Worm (Caenorhabditis elegans): Measurements from ENCODE around the gene ZK686.6.

Gene ZK686.6

DNA sequence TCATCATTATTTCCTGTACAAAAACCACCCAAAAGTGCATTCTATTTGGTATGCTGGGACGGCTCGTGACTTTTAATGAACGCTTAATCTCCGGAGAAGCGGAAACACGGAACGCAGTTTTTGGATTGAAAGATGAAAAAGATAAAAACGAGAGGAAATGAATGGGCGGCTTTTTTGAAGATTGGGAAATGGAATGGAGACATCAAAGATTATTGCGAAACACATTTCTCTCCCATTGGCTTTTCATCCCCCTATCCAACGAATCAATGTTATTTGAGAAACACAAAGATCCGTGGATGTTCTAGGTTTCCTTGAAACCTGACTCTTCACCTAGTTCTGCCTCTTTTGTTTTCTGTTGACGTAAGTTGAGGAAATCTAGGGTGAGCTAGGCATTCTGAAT lies 48.4 kb downstream of the ZK686.6 start:
- TF ChIP-seq lim-7 (GFP tag; IDR thresholded peaks at IDR 0.05): 0 out of 2 replicates have a peak, but pooled peaks have one; percentile 6
- TF ChIP-seq lsy-2 (tag; optimal IDR thresholded peaks at IDR 0.05): peak in 1 of 2 experiments; percentile 24
- peak; percentile 2 for TF ChIP-seq ceh-32 (tag; optimal IDR thresholded peaks at IDR 0.05; ENCODE audit: poor library complexity)
- peak in 1 of 2 experiments; percentile 37 for TF ChIP-seq mdl-1 (tag; optimal IDR thresholded peaks at IDR 0.05)
- TF ChIP-seq ctbp-1 (GFP tag; IDR thresholded peaks at IDR 0.05): peak; percentile 52
- peak; percentile 36 for TF ChIP-seq mes-2 (tag; optimal IDR thresholded peaks at IDR 0.05; ENCODE audit: poor library complexity, severe bottlenecking)
- TF ChIP-seq dmd-6 (GFP tag; IDR thresholded peaks at IDR 0.05): peak; percentile 36
- TF ChIP-seq zfp-3 (GFP tag; conservative IDR thresholded peaks at IDR 0.05): 0 out of 2 replicates have a peak, but pooled peaks have one; percentile 30
- TF ChIP-seq vab-7 (GFP tag; IDR thresholded peaks at IDR 0.05): no peak
- no peak for TF ChIP-seq snpc-4 (tag; optimal IDR thresholded peaks at IDR 0.05)
- no peak for TF ChIP-seq F44E2.7 (GFP tag; IDR thresholded peaks at IDR 0.05)
- TF ChIP-seq pqm-1 (tag; optimal IDR thresholded peaks at IDR 0.05): no peak
- TF ChIP-seq aha-1 (tag): peak; percentile 96
- TF ChIP-seq T26A8.4 (GFP tag; IDR thresholded peaks at IDR 0.05): 0 out of 2 replicates have a peak, but pooled peaks have one; percentile 8
- TF ChIP-seq hlh-11 (tag; optimal IDR thresholded peaks at IDR 0.05): peak; percentile 23
- TF ChIP-seq nhr-41 (GFP tag; IDR thresholded peaks at IDR 0.05): no peak
- TF ChIP-seq mep-1 (tag; optimal IDR thresholded peaks at IDR 0.05): peak; percentile 23
- no peak for TF ChIP-seq nhr-10 (tag; optimal IDR thresholded peaks at IDR 0.05)
- peak; percentile 13 for TF ChIP-seq hlh-30 (tag; optimal IDR thresholded peaks at IDR 0.05; ENCODE audit: insufficient read depth)

DNA sequence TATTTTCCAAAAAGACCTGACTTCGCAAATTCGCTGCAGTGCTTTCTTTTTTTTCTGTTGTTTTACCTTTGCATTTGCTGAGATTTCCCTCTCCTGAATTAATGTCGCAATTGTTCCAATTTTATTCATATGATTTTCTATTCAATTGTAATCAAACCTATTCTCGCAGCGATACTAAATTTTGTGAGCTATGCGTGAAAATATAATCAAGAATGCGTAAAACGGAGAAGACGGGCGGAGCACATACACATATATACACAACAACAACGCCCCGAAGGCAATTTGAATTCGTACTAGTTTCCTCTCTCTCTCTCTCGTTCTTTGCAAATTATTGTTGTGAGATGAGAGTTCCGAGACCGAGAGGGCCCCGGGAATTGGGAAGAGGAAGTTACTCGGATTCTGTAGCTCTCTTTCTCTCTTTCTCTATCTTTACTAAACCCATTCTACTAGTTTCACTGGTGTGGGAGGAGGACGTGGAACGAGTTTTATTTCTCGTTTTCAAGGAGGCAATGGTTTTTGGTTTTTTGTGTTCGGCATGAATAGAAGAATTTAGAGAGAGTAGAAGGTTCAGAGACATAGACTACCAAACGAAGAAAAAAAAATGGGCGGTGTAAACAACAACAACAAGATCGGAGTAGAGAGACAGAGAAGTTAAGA lies 49.3 kb downstream of the ZK686.6 start:
- TF ChIP-seq tra-1 (GFP tag; IDR thresholded peaks at IDR 0.05) (0 out of 2 replicates have a peak, but pooled peaks have one; percentile 44), Y75B8A.6 (GFP tag; IDR thresholded peaks at IDR 0.05) (0 out of 2 replicates have a peak, but pooled peaks have one; percentile 10), cey-2 (tag; optimal IDR thresholded peaks at IDR 0.05; ENCODE audit: borderline replicate concordance, insufficient read depth) (no peak), daf-12 (tag; optimal IDR thresholded peaks at IDR 0.05) (no peak), fkh-10 (GFP tag; optimal IDR thresholded peaks at IDR 0.05) (peak; percentile 72), mep-1 (tag; optimal IDR thresholded peaks at IDR 0.05) (peak; percentile 65), dmd-6 (GFP tag; IDR thresholded peaks at IDR 0.05) (0 out of 2 replicates have a peak, but pooled peaks have one; percentile 23), duxl-1 (tag; optimal IDR thresholded peaks at IDR 0.05; ENCODE audit: poor library complexity) (no peak), dve-1 (tag; optimal IDR thresholded peaks at IDR 0.05; ENCODE audit: insufficient read depth) (peak; percentile 68), lin-13 (GFP tag; optimal IDR thresholded peaks at IDR 0.05) (no peak), nhr-48 (tag; optimal IDR thresholded peaks at IDR 0.05) (peak; percentile 53), fos-1 (tag; optimal IDR thresholded peaks at IDR 0.05) (no peak), nhr-76 (tag; optimal IDR thresholded peaks at IDR 0.05) (peak; percentile 9), ztf-11 (tag; optimal IDR thresholded peaks at IDR 0.05) (no peak), mdl-1 (tag; optimal IDR thresholded peaks at IDR 0.05) (peak in 1 of 2 experiments; percentile 54), unc-62 (GFP tag; optimal IDR thresholded peaks at IDR 0.05 in 1 of 2) (peak in 1 of 2 experiments; percentile 93), unc-62 (tag; optimal IDR thresholded peaks at IDR 0.05) (peak; percentile 10), nhr-111 (GFP tag; optimal IDR thresholded peaks at IDR 0.05) (no peak), zip-2 (tag; optimal IDR thresholded peaks at IDR 0.05) (peak; percentile 44), rbr-2 (tag; optimal IDR thresholded peaks at IDR 0.05) (peak; percentile 58), ceh-32 (tag; optimal IDR thresholded peaks at IDR 0.05; ENCODE audit: poor library complexity) (no peak), hif-1 (tag; optimal IDR thresholded peaks at IDR 0.05) (peak in 1 of 2 experiments; percentile 45), lsy-2 (tag; optimal IDR thresholded peaks at IDR 0.05) (peak in 1 of 2 experiments; percentile 55), daf-16 (GFP tag; optimal IDR thresholded peaks at IDR 0.05) (peak in 1 of 2 experiments; percentile 70), daf-16 (tag; optimal IDR thresholded peaks at IDR 0.05) (no peak), Y48G9A.11 (GFP tag; IDR thresholded peaks at IDR 0.05) (no peak), ctbp-1 (GFP tag; IDR thresholded peaks at IDR 0.05) (peak; percentile 51; the same call in 1 of the 2 replicates), lim-7 (GFP tag; IDR thresholded peaks at IDR 0.05) (no peak), nhr-28 (tag; optimal IDR thresholded peaks at IDR 0.05) (peak; percentile 3), dpl-1 (GFP tag; optimal IDR thresholded peaks at IDR 0.05) (peak; percentile 29), ama-1 (optimal IDR thresholded peaks at IDR 0.05) (peak; percentile 38), F44E2.7 (GFP tag; IDR thresholded peaks at IDR 0.05) (no peak), ceh-20 (GFP tag; IDR thresholded peaks at IDR 0.05) (peak; percentile 35; the same call in 1 of the 2 replicates), Y5F2A.4 (GFP tag; optimal IDR thresholded peaks at IDR 0.05) (no peak), D1046.2 (GFP tag; IDR thresholded peaks at IDR 0.05) (no peak), ztf-7 (tag; optimal IDR thresholded peaks at IDR 0.05) (no peak), aha-1 (tag) (peak; percentile 64)

All from whole organism, L4 larva.